Worm (Caenorhabditis elegans) whole organism, L1 larva: ENCODE results near the gene T06E4.7.
A peak's percentile ranks its signal among the peaks of the same experiment; 100 is the strongest.

Experiments
- C16A3.4 ChIP-seq: fragments of 150-350 bp; optimal IDR thresholded peaks from 2 replicates; lab custom pipeline; 2014; ENCODE audit warnings: missing biosample characterization, missing genetic modification characterization
- alr-1 ChIP-seq: fragments of 200-800 bp; sonication (Bioruptor generic); optimal IDR thresholded peaks from 2 replicates; lab custom pipeline; 2018; ENCODE audit warnings: borderline replicate concordance, mild to moderate bottlenecking, missing genetic modification characterization, missing compliant biosample characterization
- blmp-1 ChIP-seq: fragments of 150-350 bp; optimal IDR thresholded peaks from 2 replicates; lab custom pipeline; 2014; ENCODE audit warnings: missing biosample characterization, missing genetic modification characterization
- ceh-63 ChIP-seq: fragments of 200-800 bp; sonication (Bioruptor generic); optimal IDR thresholded peaks from 2 replicates; lab custom pipeline; 2018; ENCODE audit warnings: mild to moderate bottlenecking, missing genetic modification characterization, missing compliant biosample characterization
- ceh-88 ChIP-seq: fragments of 200-800 bp; sonication (Bioruptor generic); IDR thresholded peaks from 2 replicates; pipeline ENCODE4 v1.3.6; 2022; ENCODE audit warnings: missing genetic modification characterization, missing compliant biosample characterization
- dpl-1 ChIP-seq, 3 experiments: fragments of 150-350 bp in 2 of 3; sonication (generic microtip) in 1 of 3; optimal IDR thresholded peaks; 2 replicates each; lab custom pipeline; 2014 to 2017; ENCODE audit warnings: missing biosample characterization in 3 of 3, missing genetic modification characterization in 3 of 3, missing genetic modification reagents in 3 of 3
- dsc-1 ChIP-seq: sonication (generic microtip); optimal IDR thresholded peaks from 2 replicates; lab custom pipeline; 2016; ENCODE audit warnings: mild to moderate bottlenecking, missing genetic modification characterization, missing compliant biosample characterization
- efl-1 ChIP-seq, 4 experiments: fragments of 150-350 bp; optimal IDR thresholded peaks in 3 of 4; peaks in 1 of 4; 1 replicate in 1 of 4; 2 replicates in 3 of 4; lab custom pipeline; 2014; ENCODE audit warnings: missing biosample characterization in 2 of 4, missing genetic modification characterization in 2 of 4, missing genetic modification reagents in 2 of 4
- efl-3 ChIP-seq: fragments of 200-800 bp; sonication (Bioruptor generic); optimal IDR thresholded peaks from 2 replicates; lab custom pipeline; 2018; ENCODE audit warnings: mild to moderate bottlenecking, missing genetic modification characterization, missing compliant biosample characterization
- egl-27 ChIP-seq, 2 experiments: fragments of 150-350 bp in 1 of 2; sonication (generic microtip); optimal IDR thresholded peaks; 3 replicates each; lab custom pipeline; 2017 to 2018; ENCODE audit warnings: missing biosample characterization in 2 of 2, missing genetic modification characterization in 2 of 2, missing genetic modification reagents in 2 of 2
- elt-2 ChIP-seq: sonication (generic microtip); optimal IDR thresholded peaks from 2 replicates; lab custom pipeline; 2016; ENCODE audit warnings: missing genetic modification characterization, mild to moderate bottlenecking, inconsistent platforms, missing compliant biosample characterization, missing genetic modification reagents
- elt-3 ChIP-seq, 6 experiments: fragments of 150-350 bp in 1 of 6; sonication (generic microtip); optimal IDR thresholded peaks; 2 replicates each; lab custom pipeline; 2017 to 2018; ENCODE audit warnings: missing biosample characterization in 6 of 6, missing genetic modification characterization in 6 of 6, inconsistent platforms in 1 of 6
- fkh-4 ChIP-seq: sonication (generic microtip); optimal IDR thresholded peaks from 2 replicates; lab custom pipeline; 2016; ENCODE audit warnings: missing compliant biosample characterization, missing genetic modification characterization, borderline replicate concordance
- fos-1 ChIP-seq: fragments of 150-350 bp; optimal IDR thresholded peaks from 2 replicates; lab custom pipeline; 2014; ENCODE audit warnings: missing biosample characterization, missing genetic modification characterization
- hlh-4 ChIP-seq: sonication (generic microtip); optimal IDR thresholded peaks from 2 replicates; lab custom pipeline; 2016; ENCODE audit warnings: mild to moderate bottlenecking, missing genetic modification characterization, missing compliant biosample characterization
- hpl-2 ChIP-seq: fragments of 150-350 bp; optimal IDR thresholded peaks from 2 replicates; lab custom pipeline; 2014; ENCODE audit warnings: missing biosample characterization, missing genetic modification reagents, missing genetic modification characterization
- irx-1 ChIP-seq: sonication (generic microtip); optimal IDR thresholded peaks from 2 replicates; lab custom pipeline; 2016; ENCODE audit warnings: missing genetic modification characterization, missing compliant biosample characterization
- lin-14 ChIP-seq: fragments of 200-800 bp; sonication (Bioruptor generic); optimal IDR thresholded peaks from 2 replicates; lab custom pipeline; 2018; ENCODE audit warnings: mild to moderate bottlenecking, missing genetic modification characterization, moderate library complexity, missing compliant biosample characterization
- lin-15B ChIP-seq: fragments of 150-350 bp; sonication (generic microtip); optimal IDR thresholded peaks from 3 replicates; lab custom pipeline; 2014; ENCODE audit warnings: missing biosample characterization, missing genetic modification characterization
- lin-35 ChIP-seq, 2 experiments: fragments of 150-350 bp; optimal IDR thresholded peaks; 2 replicates each; lab custom pipeline; 2014; ENCODE audit warnings: missing biosample characterization in 2 of 2, missing genetic modification characterization in 2 of 2, missing genetic modification reagents in 2 of 2
- lir-3 ChIP-seq: sonication (generic microtip); optimal IDR thresholded peaks from 2 replicates; lab custom pipeline; 2016; ENCODE audit warnings: mild to moderate bottlenecking, missing genetic modification characterization, moderate library complexity, missing compliant biosample characterization; ENCODE audit not compliant: poor library complexity
- mef-2 ChIP-seq: fragments of 150-350 bp; optimal IDR thresholded peaks from 2 replicates; lab custom pipeline; 2014; ENCODE audit warnings: missing biosample characterization, missing genetic modification characterization
- mep-1 ChIP-seq: fragments of 150-350 bp; optimal IDR thresholded peaks from 2 replicates; lab custom pipeline; 2014; ENCODE audit warnings: missing biosample characterization, missing genetic modification characterization
- nhr-12 ChIP-seq: sonication (generic microtip); optimal IDR thresholded peaks from 2 replicates; lab custom pipeline; 2017; ENCODE audit warnings: missing biosample characterization, missing genetic modification characterization
- nhr-19 ChIP-seq: fragments of 200-800 bp; sonication (Bioruptor generic); conservative IDR thresholded peaks from 2 replicates; pipeline ENCODE4 v1.3.6; 2022; ENCODE audit warnings: missing genetic modification characterization, missing compliant biosample characterization
- nhr-20 ChIP-seq: sonication (generic microtip); optimal IDR thresholded peaks from 2 replicates; lab custom pipeline; 2016; ENCODE audit warnings: mild to moderate bottlenecking, missing genetic modification characterization, missing compliant biosample characterization
- nhr-47 ChIP-seq: sonication (generic microtip); optimal IDR thresholded peaks from 2 replicates; lab custom pipeline; 2016; ENCODE audit warnings: mild to moderate bottlenecking, missing genetic modification characterization, moderate library complexity, missing compliant biosample characterization
- nhr-71 ChIP-seq: sonication (generic microtip); optimal IDR thresholded peaks from 2 replicates; lab custom pipeline; 2016; ENCODE audit warnings: mild to moderate bottlenecking, missing genetic modification characterization, moderate library complexity, missing compliant biosample characterization
- nhr-76 ChIP-seq: sonication (generic microtip); optimal IDR thresholded peaks from 2 replicates; lab custom pipeline; 2017; ENCODE audit warnings: missing biosample characterization, missing genetic modification characterization
- nhr-85 ChIP-seq: sonication (generic microtip); peaks from one replicate; lab custom pipeline; 2016; ENCODE audit warnings: missing genetic modification characterization, inconsistent platforms, missing compliant biosample characterization
- nhr-90 ChIP-seq: sonication (generic microtip); optimal IDR thresholded peaks from 2 replicates; lab custom pipeline; 2016; ENCODE audit warnings: mild to moderate bottlenecking, missing genetic modification characterization, missing compliant biosample characterization; ENCODE audit not compliant: poor library complexity
- rnt-1 ChIP-seq: sonication (generic microtip); optimal IDR thresholded peaks from 2 replicates; lab custom pipeline; 2016; ENCODE audit warnings: mild to moderate bottlenecking, missing genetic modification characterization, moderate library complexity, missing compliant biosample characterization
- snu-23 ChIP-seq: sonication (generic microtip); optimal IDR thresholded peaks from 2 replicates; lab custom pipeline; 2016; ENCODE audit warnings: missing genetic modification characterization, missing compliant biosample characterization
- tbx-2 ChIP-seq: sonication (generic microtip); optimal IDR thresholded peaks from 2 replicates; lab custom pipeline; 2016; ENCODE audit warnings: missing genetic modification characterization, missing compliant biosample characterization
- unc-86 ChIP-seq: sonication (generic microtip); optimal IDR thresholded peaks from 2 replicates; lab custom pipeline; 2016; ENCODE audit warnings: missing genetic modification characterization, missing compliant biosample characterization

T06E4.7 gene

DNA sequence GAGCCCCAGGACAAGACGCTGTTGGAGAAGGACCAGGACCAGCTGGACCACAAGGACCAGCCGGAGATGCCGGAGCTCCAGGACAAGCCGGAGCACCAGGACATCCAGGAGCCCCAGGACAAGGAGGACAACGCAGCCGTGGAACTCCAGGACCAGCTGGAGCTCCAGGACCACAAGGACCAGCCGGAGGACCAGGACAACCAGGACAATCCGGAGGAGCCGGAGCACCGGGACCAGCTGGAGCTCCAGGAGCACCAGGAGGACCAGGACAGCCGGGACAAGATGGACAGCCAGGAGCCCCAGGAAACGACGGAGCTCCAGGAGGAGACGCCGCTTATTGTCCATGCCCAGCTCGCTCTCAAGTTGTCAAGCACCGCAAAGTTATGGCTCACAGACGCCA lies 4.3 kb downstream of the T06E4.7 start:
- TF ChIP-seq alr-1 (tag; lab: Kevin White, UChicago) (no peak), ceh-88 (GFP tag; lab: Robert Waterston, UW) (no peak), rnt-1 (tag; lab: Kevin White, UChicago) (no peak), irx-1 (tag; lab: Kevin White, UChicago) (no peak), mef-2 (tag; lab: Kevin White, UChicago) (no peak)

ce11 chrV:9630944-9631343 lies 4.7 kb downstream of the T06E4.7 start, which contains the start of gene T06E4.5:
TSS of gene T06E4.5 (plus strand) at chrV:9631244.
- TF ChIP-seq hpl-2 (no peak), mef-2 (tag; lab: Kevin White, UChicago) (no peak), elt-2 (no peak)

DNA sequence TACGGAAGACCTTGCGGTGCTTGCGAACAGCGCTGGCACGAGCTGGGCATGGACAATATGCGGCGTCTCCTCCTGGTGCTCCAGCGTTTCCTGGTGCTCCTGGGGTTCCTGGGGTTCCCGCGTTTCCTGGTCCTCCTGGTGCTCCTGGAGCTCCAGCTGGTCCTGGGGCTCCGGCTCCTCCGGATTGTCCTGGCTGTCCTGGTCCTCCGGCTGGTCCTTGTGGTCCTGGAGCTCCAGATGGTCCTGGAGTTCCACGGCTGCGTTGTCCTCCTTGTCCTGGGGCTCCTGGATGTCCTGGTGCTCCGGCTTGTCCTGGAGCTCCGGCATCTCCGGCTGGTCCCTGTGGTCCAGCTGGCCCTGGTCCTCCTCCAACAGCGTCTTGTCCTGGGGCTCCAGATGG lies 6.2 kb downstream of the T06E4.7 start:
- TF ChIP-seq dsc-1 (tag; lab: Kevin White, UChicago) (no peak), ceh-63 (GFP tag; lab: Kevin White, UChicago) (no peak), nhr-76 (no peak), hlh-4 (tag; lab: Kevin White, UChicago) (no peak), nhr-90 (tag; lab: Kevin White, UChicago) (no peak), nhr-47 (tag; lab: Kevin White, UChicago) (no peak), fkh-4 (tag; lab: Kevin White, UChicago) (no peak), unc-86 (no peak), nhr-12 (tag; lab: Kevin White, UChicago) (no peak), lir-3 (tag; lab: Kevin White, UChicago) (no peak)

- TF ChIP-seq nhr-90 (tag; lab: Kevin White, UChicago) (peak; percentile 48), lin-35 (GFP tag; optimal IDR thresholded peaks at IDR 0.05; lab: Kevin White, UChicago) (peak in 1 of 2 experiments; percentile 43), nhr-85 (tag; lab: Kevin White, UChicago) (peak; percentile 91), ceh-88 (GFP tag; lab: Robert Waterston, UW) (no peak), nhr-71 (tag; lab: Kevin White, UChicago) (peak; percentile 47), mep-1 (tag; lab: Kevin White, UChicago) (peak; percentile 39), lin-14 (peak; percentile 88), snu-23 (GFP tag; lab: Kevin White, UChicago) (peak; percentile 70), irx-1 (tag; lab: Kevin White, UChicago) (peak; percentile 3), egl-27 (tag; optimal IDR thresholded peaks at IDR 0.05; lab: Kevin White, UChicago) (no peak), efl-3 (GFP tag; lab: Kevin White, UChicago) (no peak), fos-1 (tag; lab: Kevin White, UChicago) (peak; percentile 1), elt-3 (tag; optimal IDR thresholded peaks at IDR 0.05; lab: Kevin White, UChicago) (peak in 5 of 6 experiments; percentile 10 to 93 (median 74)), tbx-2 (tag; lab: Kevin White, UChicago) (peak; percentile 22), rnt-1 (tag; lab: Kevin White, UChicago) (no peak), blmp-1 (tag; lab: Kevin White, UChicago) (peak; percentile 66), efl-1 (optimal IDR thresholded peaks at IDR 0.05; lab: Kevin White, UChicago) (peak in 1 of 2 experiments; percentile 2), efl-1 (GFP tag; optimal IDR thresholded peaks at IDR 0.05 in 1 of 2; lab: Kevin White, UChicago) (no peak), nhr-19 (peak; percentile 30), nhr-20 (tag; lab: Kevin White, UChicago) (peak; percentile 70)
- TF ChIP-seq, all 84 proteins: peak for 15
Observed at ce11 chrV:9633313-9633712, 7.1 kb downstream of the T06E4.7 start, which contains the start of gene col-147. TSS of gene col-147 (minus strand) at chrV:9633338.

DNA sequence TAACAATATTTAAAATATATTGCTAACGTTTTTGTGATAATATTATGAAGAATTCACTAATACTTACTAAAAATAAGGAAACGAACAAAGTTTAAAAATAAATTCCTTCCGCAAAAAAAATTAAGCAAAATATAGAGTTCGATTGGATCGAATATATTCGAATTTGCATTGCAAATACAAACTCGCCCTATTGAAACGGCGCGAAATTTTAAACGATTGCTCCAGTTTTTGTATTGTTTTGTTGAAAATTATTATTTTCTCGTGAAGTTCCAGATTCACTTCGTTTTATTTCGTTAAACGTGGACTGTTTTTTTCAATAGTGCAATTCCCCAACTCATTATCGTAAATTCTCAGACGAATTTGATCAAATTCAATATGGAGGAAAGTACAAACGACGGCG lies 19.3 kb downstream of the T06E4.7 start, which contains the start of the genes atl-1 and hcp-2:
Gene atl-1 (minus strand): TSS at position 89 of the 400 bp plus-strand sequence.
Gene hcp-2 (plus strand): TSS at position 353 of the 400 bp plus-strand sequence.
- TF ChIP-seq dpl-1 (GFP tag; optimal IDR thresholded peaks at IDR 0.05; lab: Kevin White, UChicago) (peak; percentile 50 to 82 (median 70)), C16A3.4 (tag; lab: Kevin White, UChicago) (peak; percentile 9), lin-15B (tag; lab: Kevin White, UChicago) (peak; percentile 11), efl-1 (optimal IDR thresholded peaks at IDR 0.05; lab: Kevin White, UChicago) (peak; percentile 69 to 83), efl-1 (GFP tag; optimal IDR thresholded peaks at IDR 0.05 in 1 of 2; lab: Kevin White, UChicago) (peak; percentile 78 to 97), egl-27 (tag; optimal IDR thresholded peaks at IDR 0.05; lab: Kevin White, UChicago) (no peak), mef-2 (tag; lab: Kevin White, UChicago) (no peak), lin-35 (GFP tag; optimal IDR thresholded peaks at IDR 0.05; lab: Kevin White, UChicago) (peak; percentile 49 to 87)
